Worm (Caenorhabditis elegans) whole organism, late embryonic: Measurements from ENCODE around the gene R107.5.

Experiments
- T23F11.4 ChIP-seq: fragments of 200-800 bp; sonication (Bioruptor generic); optimal IDR thresholded peaks from 2 replicates; lab custom pipeline; 2018; ENCODE audit warnings: mild to moderate bottlenecking, missing genetic modification characterization, missing compliant biosample characterization
- ama-1 ChIP-seq: fragments of 150-350 bp; optimal IDR thresholded peaks from 2 replicates; lab custom pipeline; 2014
- ceh-14 ChIP-seq: sonication (generic microtip); optimal IDR thresholded peaks from 2 replicates; lab custom pipeline; 2016; ENCODE audit warnings: missing genotype, missing genetic modification characterization, missing compliant biosample characterization
- ceh-2 ChIP-seq: sonication (generic microtip); optimal IDR thresholded peaks from 2 replicates; lab custom pipeline; 2016; ENCODE audit warnings: missing genotype, missing genetic modification characterization, missing compliant biosample characterization
- ceh-9 ChIP-seq: sonication (generic microtip); optimal IDR thresholded peaks from 2 replicates; lab custom pipeline; 2016; ENCODE audit warnings: mild to moderate bottlenecking, missing genetic modification characterization, inconsistent platforms, missing compliant biosample characterization
- dmd-4 ChIP-seq: sonication (generic microtip); optimal IDR thresholded peaks from 2 replicates; lab custom pipeline; 2016; ENCODE audit warnings: borderline replicate concordance, missing genetic modification characterization, missing compliant biosample characterization
- fkh-6 ChIP-seq: sonication (generic microtip); optimal IDR thresholded peaks from 2 replicates; lab custom pipeline; 2016; ENCODE audit warnings: missing genetic modification characterization, missing compliant biosample characterization
- nhr-11 ChIP-seq: fragments of 150-350 bp; optimal IDR thresholded peaks from 2 replicates; lab custom pipeline; 2014; ENCODE audit warnings: missing biosample characterization, missing genetic modification characterization
- pha-2 ChIP-seq: sonication (generic microtip); optimal IDR thresholded peaks from 2 replicates; lab custom pipeline; 2017; ENCODE audit warnings: mild to moderate bottlenecking, missing genetic modification characterization, missing compliant biosample characterization
- ref-2 ChIP-seq: sonication (generic microtip); optimal IDR thresholded peaks from 2 replicates; lab custom pipeline; 2016; ENCODE audit warnings: missing genetic modification characterization, missing compliant biosample characterization
- rnt-1 ChIP-seq: sonication (generic microtip); optimal IDR thresholded peaks from 2 replicates; lab custom pipeline; 2016; ENCODE audit warnings: missing genetic modification characterization, missing compliant biosample characterization
- sox-4 ChIP-seq: sonication (generic microtip); optimal IDR thresholded peaks from 2 replicates; lab custom pipeline; 2017; ENCODE audit warnings: mild to moderate bottlenecking, missing genetic modification characterization, inconsistent platforms, missing compliant biosample characterization
- tbx-2 ChIP-seq: sonication (generic microtip); optimal IDR thresholded peaks from 2 replicates; lab custom pipeline; 2016; ENCODE audit warnings: missing genetic modification characterization, missing compliant biosample characterization
- unc-55 ChIP-seq: sonication (generic microtip); optimal IDR thresholded peaks from 2 replicates; lab custom pipeline; 2017; ENCODE audit warnings: missing biosample characterization, missing genetic modification reagents, missing genetic modification characterization

- TF ChIP-seq ceh-9 (tag; lab: Kevin White, UChicago) (no peak), ama-1 (no peak), T23F11.4 (GFP tag; lab: Kevin White, UChicago) (no peak), pha-2 (no peak), nhr-11 (tag; lab: Kevin White, UChicago) (no peak), dmd-4 (tag; lab: Kevin White, UChicago) (no peak), rnt-1 (no peak), ref-2 (tag; lab: Kevin White, UChicago) (no peak), tbx-2 (tag; lab: Kevin White, UChicago) (no peak), ceh-2 (no peak), fkh-6 (tag; lab: Kevin White, UChicago) (no peak), unc-55 (GFP tag; lab: Kevin White, UChicago) (no peak), ceh-14 (tag; lab: Kevin White, UChicago) (no peak), sox-4 (tag; lab: Kevin White, UChicago) (no peak)
These were observed 48.9 kb downstream of the R107.5 start for ce11 chrIII:9004658-9005057.
